Worm (Caenorhabditis elegans) whole organism, mixed stage, embryonic: ENCODE measurements around the gene srt-52.

ENCODE experiments used
- bed-3 ChIP-seq: fragments of 200-800 bp; sonication (Bioruptor generic); optimal IDR thresholded peaks from 3 replicates; lab custom pipeline; 2018; ENCODE audit warnings: mild to moderate bottlenecking, missing genetic modification characterization, moderate library complexity, missing compliant biosample characterization
- lin-32 ChIP-seq: fragments of 200-800 bp; sonication (Bioruptor generic); optimal IDR thresholded peaks from 2 replicates; lab custom pipeline; 2018; ENCODE audit warnings: mild to moderate bottlenecking, missing genetic modification characterization, missing compliant biosample characterization

DNA sequence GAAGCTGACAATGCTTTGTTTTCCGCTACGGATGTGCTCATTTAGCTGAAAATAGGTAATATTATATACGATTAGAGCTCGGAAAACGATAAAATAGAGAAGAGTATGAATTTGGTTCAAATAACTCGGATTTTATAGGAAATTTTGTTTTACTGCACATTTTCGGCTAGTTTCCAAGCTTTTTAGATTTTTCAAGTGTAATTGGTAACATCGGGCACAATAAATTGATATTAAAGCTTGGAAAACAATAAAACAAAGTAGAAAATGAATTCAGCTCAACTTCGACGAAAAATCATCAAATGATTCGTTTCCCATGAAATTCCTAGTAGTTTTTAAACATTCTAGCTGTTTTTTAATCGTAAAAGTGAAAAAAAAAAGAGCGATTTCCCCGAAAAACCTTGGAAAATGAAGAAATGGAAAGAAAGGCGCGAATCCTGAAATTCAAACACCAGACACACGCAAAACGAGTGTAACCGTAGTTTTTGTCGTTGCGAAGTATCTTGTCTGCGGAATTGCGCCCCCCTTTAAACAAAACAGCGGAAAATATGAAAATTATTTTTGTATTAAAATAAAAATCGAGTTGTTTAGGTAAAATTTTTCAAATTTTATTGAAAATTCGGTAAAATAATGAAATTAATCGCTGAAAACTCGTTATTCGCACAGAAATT, 47.9 kb downstream of the srt-52 start, which contains the start of gene ife-3:
- no peak for TF ChIP-seq lin-32
- TF ChIP-seq bed-3 (GFP tag; lab: Kevin White, UChicago) = no peak
